Fruit fly (Drosophila melanogaster) whole organism, prepupa: Measurements from ENCODE around the gene CG13041.

Source experiments
- Blimp-1 ChIP-seq: fragments of 200-800 bp; sonication (Bioruptor generic); optimal IDR thresholded peaks from 3 replicates; lab custom pipeline; 2017; ENCODE audit warnings: missing biosample characterization, missing genetic modification characterization, mild to moderate bottlenecking, moderate library complexity, missing genetic modification reagents
- CG10669 ChIP-seq: fragments of 200-800 bp; sonication (Bioruptor generic); optimal IDR thresholded peaks from 3 replicates; lab custom pipeline; 2018; ENCODE audit warnings: missing biosample characterization, mild to moderate bottlenecking, missing genetic modification characterization, moderate library complexity
- CG11294 ChIP-seq: fragments of 200-800 bp; sonication (Bioruptor generic); IDR thresholded peaks from 2 replicates; pipeline ENCODE4 v1.3.6; 2022; ENCODE audit warnings: missing biosample characterization, missing genetic modification characterization
- CG11762 ChIP-seq: fragments of 200-800 bp; sonication (Bioruptor generic); optimal IDR thresholded peaks from 3 replicates; lab custom pipeline; 2016; ENCODE audit warnings: missing biosample characterization, missing genetic modification characterization; ENCODE audit not compliant: insufficient read depth
- CG11902 ChIP-seq: fragments of 200-800 bp; sonication (Bioruptor generic); optimal IDR thresholded peaks from 3 replicates; lab custom pipeline; 2016; ENCODE audit warnings: missing biosample characterization, missing genetic modification characterization
- CG15336 ChIP-seq: fragments of 200-800 bp; sonication (Bioruptor generic); IDR thresholded peaks from 2 replicates; pipeline ENCODE4 v1.3.6; 2022; ENCODE audit warnings: missing biosample characterization, missing genetic modification characterization
- CG16779 ChIP-seq: fragments of 200-800 bp; sonication (Bioruptor generic); optimal IDR thresholded peaks from 3 replicates; lab custom pipeline; 2017; ENCODE audit warnings: missing biosample characterization, mild to moderate bottlenecking, missing genetic modification characterization
- CG31627 ChIP-seq: fragments of 200-800 bp; sonication (Bioruptor generic); optimal IDR thresholded peaks from 3 replicates; lab custom pipeline; 2016; ENCODE audit warnings: missing biosample characterization, missing genetic modification characterization
- CG32006 ChIP-seq: fragments of 200-800 bp; sonication (Bioruptor generic); optimal IDR thresholded peaks from 3 replicates; lab custom pipeline; 2017; ENCODE audit warnings: missing biosample characterization, mild to moderate bottlenecking, missing genetic modification characterization
- CG3919 ChIP-seq: fragments of 200-800 bp; sonication (Bioruptor generic); optimal IDR thresholded peaks from 3 replicates; lab custom pipeline; 2016; ENCODE audit warnings: missing biosample characterization, missing genetic modification characterization
- CG4318 ChIP-seq: fragments of 200-800 bp; sonication (Bioruptor generic); optimal IDR thresholded peaks from 3 replicates; lab custom pipeline; 2017; ENCODE audit warnings: missing biosample characterization, mild to moderate bottlenecking, missing genetic modification characterization
- CG6163 ChIP-seq: fragments of 200-800 bp; sonication (Bioruptor generic); IDR thresholded peaks from 3 replicates; pipeline ENCODE4 v1.3.6; 2022; ENCODE audit warnings: missing biosample characterization, missing genetic modification characterization
- CG6276 ChIP-seq: fragments of 200-800 bp; sonication (Bioruptor generic); optimal IDR thresholded peaks from 2 replicates; lab custom pipeline; 2017; ENCODE audit warnings: missing biosample characterization, mild to moderate bottlenecking, missing genetic modification characterization
- CG6808 ChIP-seq: fragments of 200-800 bp; sonication (Bioruptor generic); optimal IDR thresholded peaks from 3 replicates; lab custom pipeline; 2017; ENCODE audit warnings: missing biosample characterization, missing genetic modification characterization, mild to moderate bottlenecking, moderate library complexity, missing genetic modification reagents
- CG6854 ChIP-seq: fragments of 200-800 bp; sonication (Bioruptor generic); optimal IDR thresholded peaks from 2 replicates; lab custom pipeline; 2017; ENCODE audit warnings: missing biosample characterization, mild to moderate bottlenecking, missing genetic modification characterization
- CG8319 ChIP-seq: fragments of 200-800 bp; sonication (Bioruptor generic); optimal IDR thresholded peaks from 3 replicates; lab custom pipeline; 2016; ENCODE audit warnings: missing biosample characterization, missing genetic modification characterization
- CG8632 ChIP-seq: fragments of 200-800 bp; sonication (Bioruptor generic); optimal IDR thresholded peaks from 3 replicates; lab custom pipeline; 2016; ENCODE audit warnings: missing biosample characterization, missing genetic modification characterization
- CG9139 ChIP-seq: fragments of 200-800 bp; sonication (Bioruptor generic); optimal IDR thresholded peaks from 3 replicates; lab custom pipeline; 2017; ENCODE audit warnings: missing biosample characterization, mild to moderate bottlenecking, missing genetic modification characterization
- Eip75B ChIP-seq: fragments of 200-800 bp; sonication (Bioruptor generic); optimal IDR thresholded peaks from 3 replicates; lab custom pipeline; 2016; ENCODE audit warnings: missing biosample characterization, missing genetic modification characterization
- Eip78C ChIP-seq: fragments of 200-800 bp; sonication (Bioruptor generic); peaks from one replicate; lab custom pipeline; 2016; ENCODE audit warnings: missing biosample characterization, missing genetic modification characterization
- Ets21C ChIP-seq: fragments of 200-800 bp; sonication (Bioruptor generic); optimal IDR thresholded peaks from 3 replicates; lab custom pipeline; 2016; ENCODE audit warnings: missing biosample characterization, missing genetic modification characterization
- Gug ChIP-seq: fragments of 200-800 bp; sonication (Bioruptor generic); IDR thresholded peaks from 2 replicates; pipeline ENCODE4 v1.3.6; 2022; ENCODE audit warnings: missing biosample characterization, missing genetic modification characterization
- Hr38 ChIP-seq: sonication (Bioruptor generic); optimal IDR thresholded peaks from 2 replicates; lab custom pipeline; 2016; ENCODE audit warnings: missing biosample characterization, missing genetic modification characterization
- Hr39 ChIP-seq: fragments of 200-800 bp; sonication (Bioruptor generic); optimal IDR thresholded peaks from 2 replicates; lab custom pipeline; 2016; ENCODE audit warnings: missing biosample characterization, missing genetic modification characterization
- Hr4 ChIP-seq: fragments of 200-800 bp; sonication (Bioruptor generic); optimal IDR thresholded peaks from 3 replicates; lab custom pipeline; 2016; ENCODE audit warnings: missing biosample characterization, missing genetic modification characterization
- Lpt ChIP-seq: fragments of 200-800 bp; sonication (Bioruptor generic); optimal IDR thresholded peaks from 3 replicates; lab custom pipeline; 2016; ENCODE audit warnings: missing biosample characterization, missing genetic modification characterization
- OdsH ChIP-seq: fragments of 200-800 bp; sonication (Bioruptor generic); optimal IDR thresholded peaks from 3 replicates; lab custom pipeline; 2016; ENCODE audit warnings: missing biosample characterization, missing genetic modification characterization
- Sox102F ChIP-seq: fragments of 200-800 bp; sonication (Bioruptor generic); optimal IDR thresholded peaks from 2 replicates; lab custom pipeline; 2016; ENCODE audit warnings: missing biosample characterization, mild to moderate bottlenecking, missing genetic modification characterization
- Sox14 ChIP-seq: fragments of 200-800 bp; sonication (Bioruptor generic); optimal IDR thresholded peaks from 3 replicates; lab custom pipeline; 2016; ENCODE audit warnings: missing biosample characterization, missing genetic modification characterization
- dac ChIP-seq: fragments of 200-800 bp; sonication (Bioruptor generic); optimal IDR thresholded peaks from 2 replicates; lab custom pipeline; 2017; ENCODE audit warnings: missing biosample characterization, mild to moderate bottlenecking, missing genetic modification characterization
- dsx ChIP-seq: fragments of 200-800 bp; optimal IDR thresholded peaks from 3 replicates; lab custom pipeline; 2019; ENCODE audit warnings: missing biosample characterization, mild to moderate bottlenecking, missing genetic modification characterization, moderate library complexity; ENCODE audit not compliant: poor library complexity, severe bottlenecking
- eg ChIP-seq: fragments of 200-800 bp; sonication (Bioruptor generic); IDR thresholded peaks from 3 replicates; pipeline ENCODE4 v1.3.6; 2022; ENCODE audit warnings: missing biosample characterization, missing genetic modification characterization
- esn ChIP-seq: fragments of 200-800 bp; sonication (Bioruptor generic); optimal IDR thresholded peaks from 2 replicates; lab custom pipeline; 2016; ENCODE audit warnings: missing biosample characterization, mild to moderate bottlenecking, missing genetic modification characterization, moderate library complexity
- fd85E ChIP-seq: fragments of 200-800 bp; sonication (Bioruptor generic); optimal IDR thresholded peaks from 3 replicates; lab custom pipeline; 2016; ENCODE audit warnings: missing biosample characterization, missing genetic modification characterization
- fkh ChIP-seq: fragments of 200-800 bp; sonication (Bioruptor generic); optimal IDR thresholded peaks from 3 replicates; lab custom pipeline; 2017; ENCODE audit warnings: missing biosample characterization, mild to moderate bottlenecking, missing genetic modification characterization, moderate library complexity
- net ChIP-seq: fragments of 200-800 bp; sonication (Bioruptor generic); optimal IDR thresholded peaks from 3 replicates; lab custom pipeline; 2016; ENCODE audit warnings: missing biosample characterization, missing genetic modification characterization
- salr ChIP-seq, 2 experiments: fragments of 200-800 bp; sonication (Bioruptor generic); optimal IDR thresholded peaks; 3 replicates each; lab custom pipeline; 2016 to 2018; ENCODE audit warnings: missing biosample characterization in 2 of 2, missing genetic modification characterization in 2 of 2, mild to moderate bottlenecking in 1 of 2
- spab ChIP-seq: fragments of 200-800 bp; sonication (Bioruptor generic); optimal IDR thresholded peaks from 2 replicates; lab custom pipeline; 2017; ENCODE audit warnings: missing biosample characterization, mild to moderate bottlenecking, missing genetic modification characterization, missing genetic modification reagents
- svp ChIP-seq: fragments of 200-800 bp; sonication (Bioruptor generic); peaks from one replicate; lab custom pipeline; 2016; ENCODE audit warnings: missing biosample characterization, missing genetic modification characterization
- topi ChIP-seq: fragments of 200-800 bp; sonication (Bioruptor generic); optimal IDR thresholded peaks from 3 replicates; lab custom pipeline; 2016; ENCODE audit warnings: missing biosample characterization, missing genetic modification characterization
- vri ChIP-seq: fragments of 200-800 bp; sonication (Bioruptor generic); optimal IDR thresholded peaks from 3 replicates; lab custom pipeline; 2016; ENCODE audit warnings: missing biosample characterization, mild to moderate bottlenecking, missing genetic modification characterization

CG13041 gene

DNA sequence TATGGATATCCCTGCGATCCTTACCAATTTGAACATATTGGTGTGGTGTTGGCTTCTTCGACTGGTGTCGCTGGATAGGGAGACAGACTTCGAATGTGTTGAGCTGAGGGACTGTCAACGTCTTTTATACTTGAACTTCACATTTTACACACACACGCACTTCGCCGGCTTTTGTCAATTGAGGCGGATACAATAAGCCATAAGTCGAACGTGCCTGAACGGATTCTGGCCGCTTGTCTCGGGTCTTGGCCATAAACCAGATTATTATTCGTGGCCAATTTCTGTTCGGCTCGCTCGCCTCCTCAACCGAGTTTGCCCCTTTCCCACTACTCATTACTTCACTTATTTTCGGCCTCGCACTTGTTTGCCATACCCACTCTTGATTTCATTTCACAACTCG, 16.2 kb downstream of the CG13041 start, which contains the start of gene CG13044:
Gene CG13044 (minus strand): TSS at position 101 of the 400 bp plus-strand sequence.
- no peak for TF ChIP-seq vri
- peak; percentile 41 for TF ChIP-seq Blimp-1 (GFP tag; lab: Kevin White, UChicago)

dm6 chr3L:16301153-16301552, 18.2 kb downstream of the CG13041 start, which contains the start of gene CG4982:
Gene CG4982 (plus strand): TSS chr3L:16301453.
- TF ChIP-seq CG6163 (GFP tag; lab: Robert Waterston, UW) (no peak), Hr4 (GFP tag; lab: Kevin White, UChicago) (no peak), Gug (GFP tag; lab: Robert Waterston, UW) (no peak), dac (no peak), CG9139 (GFP tag; lab: Kevin White, UChicago) (no peak), Hr39 (GFP tag; lab: Kevin White, UChicago) (no peak), net (GFP tag; lab: Kevin White, UChicago) (no peak)

- TF ChIP-seq Lpt: no peak
- no peak for TF ChIP-seq eg (GFP tag; lab: Robert Waterston, UW)
- no peak for TF ChIP-seq CG4318
- no peak for TF ChIP-seq CG10669 (GFP tag; lab: Kevin White, UChicago)
- no peak for TF ChIP-seq Sox102F (GFP tag; lab: Kevin White, UChicago)
- no peak for TF ChIP-seq fkh (GFP tag; lab: Kevin White, UChicago)
- TF ChIP-seq fd85E (GFP tag; lab: Kevin White, UChicago): no peak
- TF ChIP-seq salr (GFP tag; optimal IDR thresholded peaks at IDR 0.05; lab: Kevin White, UChicago): no peak
- no peak for TF ChIP-seq CG11294 (GFP tag; lab: Robert Waterston, UW)
- TF ChIP-seq CG15336 (GFP tag; lab: Robert Waterston, UW): no peak
- TF ChIP-seq CG6163 (GFP tag; lab: Robert Waterston, UW): no peak
- no peak for TF ChIP-seq Eip75B (GFP tag; lab: Kevin White, UChicago)
Measured at dm6 chr3L:16295447-16295846, 23.9 kb downstream of the CG13041 start, which contains the start of gene CG4962. Gene CG4962 (minus strand): TSS chr3L:16295547.

- TF ChIP-seq CG3919 (GFP tag; lab: Kevin White, UChicago) (peak; percentile 22), CG4318 (no peak), CG6163 (GFP tag; lab: Robert Waterston, UW) (0 out of 3 replicates have a peak, but pooled peaks have one; percentile 30), CG16779 (tag; lab: Kevin White, UChicago) (no peak)
Measured at dm6 chr3L:16291678-16292077, 27.6 kb downstream of the CG13041 start.

dm6 chr3L:16290850-16291249, 28.5 kb downstream of the CG13041 start, which contains the start of gene CG13045:
Gene CG13045 (minus strand): TSS chr3L:16290950.
- TF ChIP-seq Eip78C (GFP tag; lab: Kevin White, UChicago) (no peak), spab (no peak), CG6808 (GFP tag; lab: Kevin White, UChicago) (no peak), Ets21C (no peak), dsx (no peak), Hr39 (GFP tag; lab: Kevin White, UChicago) (no peak), OdsH (GFP tag; lab: Kevin White, UChicago) (no peak), vri (no peak), CG31627 (GFP tag; lab: Kevin White, UChicago) (no peak), Eip75B (GFP tag; lab: Kevin White, UChicago) (no peak), dac (no peak), CG8632 (GFP tag; lab: Kevin White, UChicago) (no peak), Hr4 (GFP tag; lab: Kevin White, UChicago) (no peak), fd85E (GFP tag; lab: Kevin White, UChicago) (no peak), CG6854 (GFP tag; lab: Kevin White, UChicago) (no peak)

- no peak for TF ChIP-seq CG3919 (GFP tag; lab: Kevin White, UChicago)
- peak; percentile 25 for TF ChIP-seq CG32006 (GFP tag; lab: Kevin White, UChicago)
- TF ChIP-seq OdsH (GFP tag; lab: Kevin White, UChicago): peak; percentile 26
- TF ChIP-seq Gug (GFP tag; lab: Robert Waterston, UW): no peak
- TF ChIP-seq CG11762 (GFP tag; lab: Kevin White, UChicago): peak; percentile 15
- no peak for TF ChIP-seq CG11902 (GFP tag; lab: Kevin White, UChicago)
- no peak for TF ChIP-seq CG8319 (GFP tag; lab: Kevin White, UChicago)
- no peak for TF ChIP-seq CG11294 (GFP tag; lab: Robert Waterston, UW)
- no peak for TF ChIP-seq CG8632 (GFP tag; lab: Kevin White, UChicago)
- 0 out of 3 replicates have a peak, but pooled peaks have one; percentile 45 for TF ChIP-seq CG6163 (GFP tag; lab: Robert Waterston, UW)
- TF ChIP-seq vri: no peak
- TF ChIP-seq esn (GFP tag; lab: Kevin White, UChicago): no peak
- no peak for TF ChIP-seq svp (GFP tag; lab: Kevin White, UChicago)
- TF ChIP-seq CG6276 (GFP tag; lab: Kevin White, UChicago): no peak
- TF ChIP-seq Hr38 (GFP tag; lab: Kevin White, UChicago): no peak
- TF ChIP-seq Sox14 (GFP tag; lab: Kevin White, UChicago): no peak
- no peak for TF ChIP-seq topi (GFP tag; lab: Kevin White, UChicago)
- TF ChIP-seq spab: peak; percentile 12
Measured at dm6 chr3L:16289067-16289466, 30.3 kb downstream of the CG13041 start.
